Fruit fly (Drosophila melanogaster) whole organism, wandering third instar larva: ENCODE measurements around the gene Cpr62Bb.

Experiments
- Dif ChIP-seq: fragments of 200-275, 200-300 bp; sonication (Bioruptor generic); optimal IDR thresholded peaks from 2 replicates; lab custom pipeline; 2018; ENCODE audit warnings: missing biosample characterization, missing genetic modification characterization; ENCODE audit not compliant: partially characterized antibody
- Mio ChIP-seq: sonication (Bioruptor generic); optimal IDR thresholded peaks from 2 replicates; lab custom pipeline; 2016; ENCODE audit warnings: missing biosample characterization, missing genetic modification characterization
- N ChIP-seq: fragments of >200 bp; optimal IDR thresholded peaks from 2 replicates; lab custom pipeline; 2018; ENCODE audit warnings: missing biosample characterization, missing external identifiers, missing genetic modification characterization
- Rel ChIP-seq, 2 experiments: fragments of 200-800 bp; sonication (Bioruptor generic) in 1 of 2; optimal IDR thresholded peaks; 2 replicates in 1 of 2; 3 replicates in 1 of 2; lab custom pipeline; 2016 to 2019; ENCODE audit warnings: mild to moderate bottlenecking in 2 of 2, missing biosample characterization in 2 of 2, missing genetic modification characterization in 2 of 2, moderate library complexity in 1 of 2
- brk ChIP-seq: fragments of 200-800 bp; sonication (Bioruptor generic); optimal IDR thresholded peaks from 2 replicates; lab custom pipeline; 2016; ENCODE audit warnings: missing biosample characterization, mild to moderate bottlenecking, missing genetic modification characterization
- dl ChIP-seq, 2 experiments: fragments of 175-275, 200-275 bp in 1 of 2; fragments of 200-275 bp in 1 of 2; sonication (Bioruptor generic); optimal IDR thresholded peaks; lab custom pipeline; 2018; ENCODE audit warnings: mild to moderate bottlenecking in 2 of 2, missing biosample characterization in 2 of 2, missing genetic modification characterization in 2 of 2, moderate library complexity in 2 of 2; ENCODE audit not compliant: partially characterized antibody in 2 of 2, insufficient read depth in 1 of 2
- fru ChIP-seq: fragments of 200-800 bp; sonication (Bioruptor generic); optimal IDR thresholded peaks from 3 replicates; lab custom pipeline; 2016; ENCODE audit warnings: missing biosample characterization, mild to moderate bottlenecking, missing genetic modification characterization

Cpr62Bb gene

DNA sequence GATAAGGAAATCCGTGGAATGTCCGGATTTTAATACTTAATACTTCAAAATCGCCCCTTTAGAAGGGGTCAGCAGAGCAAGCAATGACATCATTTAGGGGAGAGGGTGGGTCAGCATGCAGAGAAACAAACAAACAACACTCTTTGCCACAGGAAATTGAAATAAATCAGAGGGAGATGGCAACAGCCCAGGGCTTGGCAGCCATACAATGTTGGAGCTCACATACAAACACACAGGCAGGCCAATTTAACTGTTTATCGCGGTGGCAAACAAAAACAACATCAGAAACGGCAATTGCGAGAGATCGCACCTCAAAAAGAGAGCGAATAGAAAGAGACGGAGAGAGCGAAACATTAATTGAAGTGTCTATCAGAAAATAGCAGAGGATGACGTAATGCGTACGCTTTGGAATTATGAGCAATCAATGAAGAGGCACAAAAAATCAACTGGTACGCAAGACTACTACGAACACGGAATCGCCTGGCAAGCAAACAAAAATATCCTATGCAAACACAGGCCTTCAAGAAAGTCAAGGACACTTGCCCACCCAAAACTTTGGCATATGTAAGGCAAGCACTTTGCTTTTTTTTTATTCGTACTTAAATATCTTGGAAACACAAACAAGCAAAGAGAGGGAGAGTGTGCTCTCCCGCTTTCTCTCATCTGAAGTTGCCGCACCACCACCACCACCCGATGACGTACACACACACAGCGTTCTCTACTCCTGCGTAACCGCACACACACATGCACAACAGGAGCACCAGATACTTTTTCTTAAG is 40.6 kb downstream of the Cpr62Bb start:
- TF ChIP-seq Mio (GFP tag; lab: Kevin White, UChicago) = no peak
- TF ChIP-seq brk (GFP tag; lab: Kevin White, UChicago) = no peak
- TF ChIP-seq Dif = peak; percentile 68
- no peak for TF ChIP-seq Rel (GFP tag; optimal IDR thresholded peaks at IDR 0.05; lab: Kevin White, UChicago)
- TF ChIP-seq Rel (tag; optimal IDR thresholded peaks at IDR 0.05; lab: Kevin White, UChicago) = peak; percentile 28
- TF ChIP-seq dl (GFP tag; optimal IDR thresholded peaks at IDR 0.05; lab: Kevin White, UChicago; ENCODE audit: insufficient read depth in 1 of 2, partially characterized antibody in 2 of 2) = peak in 1 of 2 experiments; percentile 37
- TF ChIP-seq, all 38 proteins: peak for 3

DNA sequence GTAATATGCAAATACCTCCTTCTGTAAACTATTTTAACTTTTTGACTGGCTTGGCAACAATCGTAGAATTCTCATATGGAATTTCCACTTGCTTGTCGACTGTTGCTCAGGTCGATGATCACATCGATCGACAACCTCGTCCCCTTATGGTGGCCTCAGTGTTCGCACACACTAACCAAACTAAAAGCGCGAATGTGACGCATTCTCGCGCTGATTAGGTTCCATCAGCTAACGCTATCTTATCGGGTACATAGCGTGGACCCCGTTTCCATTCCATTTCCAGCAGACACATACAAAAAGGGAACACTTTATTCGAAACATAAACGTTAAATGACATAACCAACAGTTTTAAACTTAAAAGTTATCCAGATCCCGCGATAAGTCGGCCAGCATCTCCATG is 45.6 kb downstream of the Cpr62Bb start:
- no peak for TF ChIP-seq N

DNA sequence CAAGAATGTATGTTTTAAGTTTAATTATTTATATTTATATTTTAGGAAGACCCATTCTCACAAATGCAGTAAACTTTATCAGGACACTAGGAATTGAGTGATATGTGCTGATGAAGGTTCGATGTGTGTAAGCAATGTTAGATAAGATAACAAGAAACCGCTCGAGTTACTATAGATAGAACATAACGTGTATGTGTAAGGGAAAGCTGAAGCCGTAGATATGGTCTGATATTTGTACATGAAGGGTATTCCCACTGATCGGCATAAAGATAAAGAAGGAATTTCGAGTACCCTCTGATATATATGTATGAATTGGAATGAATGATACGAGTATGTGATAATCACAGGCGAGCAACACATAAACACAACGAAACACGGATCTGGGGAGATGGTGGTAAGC is 50.9 kb downstream of the Cpr62Bb start:
- TF ChIP-seq Rel (GFP tag; optimal IDR thresholded peaks at IDR 0.05; lab: Kevin White, UChicago) (no peak), Rel (tag; optimal IDR thresholded peaks at IDR 0.05; lab: Kevin White, UChicago) (peak; percentile 91), fru (GFP tag; lab: Kevin White, UChicago) (no peak)
